Worm (Caenorhabditis elegans): ENCODE measurements around the gene ugt-37.

ce11 chrV:7193562-7193961 is 48.4 kb upstream of the ugt-37 start, which contains the start of gene F09G2.8:
- TF ChIP-seq B0310.2 (tag; optimal IDR thresholded peaks at IDR 0.05): no peak
- no peak for TF ChIP-seq F13C5.2 (tag; optimal IDR thresholded peaks at IDR 0.05)
- TF ChIP-seq hmbx-1 (tag; optimal IDR thresholded peaks at IDR 0.05): no peak
- no peak for TF ChIP-seq hnd-1 (tag; optimal IDR thresholded peaks at IDR 0.05)
- TF ChIP-seq ama-1 (optimal IDR thresholded peaks at IDR 0.05): no peak

Data from whole organism, early embryonic.